Worm (Caenorhabditis elegans) whole organism, midembryonic: ENCODE data around the gene AC3.12.

ENCODE experiments used
- T22C8.4 ChIP-seq: fragments of 200-800 bp; sonication (Bioruptor generic); IDR thresholded peaks from 2 replicates; pipeline ENCODE4 v1.3.6; 2022; ENCODE audit warnings: missing genetic modification characterization, missing compliant biosample characterization
- cog-1 ChIP-seq: sonication (generic microtip); optimal IDR thresholded peaks from 2 replicates; lab custom pipeline; 2016; ENCODE audit warnings: missing genetic modification characterization, missing compliant biosample characterization
- flt-1 ChIP-seq: fragments of 200-800 bp; sonication (Bioruptor generic); IDR thresholded peaks from 2 replicates; pipeline ENCODE4 v1.3.6; 2022; ENCODE audit warnings: missing genetic modification characterization, missing compliant biosample characterization
- klf-2 ChIP-seq: fragments of 200-800 bp; sonication (Bioruptor generic); conservative IDR thresholded peaks from 2 replicates; pipeline ENCODE4 v1.3.6; 2022; ENCODE audit warnings: missing genetic modification reagents, missing genetic modification characterization, missing compliant biosample characterization
- med-1 ChIP-seq: sonication (generic microtip); optimal IDR thresholded peaks from 2 replicates; lab custom pipeline; 2017; ENCODE audit warnings: missing genetic modification characterization, mild to moderate bottlenecking, missing compliant biosample characterization, antibody characterized with exemption, missing genetic modification reagents; ENCODE audit not compliant: insufficient read depth
- ref-1 ChIP-seq: fragments of 200-800 bp; sonication (Bioruptor generic); conservative IDR thresholded peaks from 2 replicates; pipeline ENCODE4 v1.3.6; 2022; ENCODE audit warnings: missing genetic modification reagents, missing genetic modification characterization, missing compliant biosample characterization
- tab-1 ChIP-seq: fragments of 200-800 bp; sonication (Bioruptor generic); IDR thresholded peaks from 2 replicates; pipeline ENCODE4 v1.3.6; 2022; ENCODE audit warnings: missing genetic modification characterization, missing compliant biosample characterization
- ztf-23 ChIP-seq: fragments of 200-800 bp; sonication (Bioruptor generic); IDR thresholded peaks from 2 replicates; pipeline ENCODE4 v1.3.6; 2022; ENCODE audit warnings: missing genetic modification reagents, missing genetic modification characterization, missing compliant biosample characterization
- ztf-29 ChIP-seq: fragments of 200-800 bp; sonication (Bioruptor generic); IDR thresholded peaks from 2 replicates; pipeline ENCODE4 v1.3.6; 2022; ENCODE audit warnings: missing genetic modification reagents, missing genetic modification characterization, missing compliant biosample characterization

Gene AC3.12

DNA sequence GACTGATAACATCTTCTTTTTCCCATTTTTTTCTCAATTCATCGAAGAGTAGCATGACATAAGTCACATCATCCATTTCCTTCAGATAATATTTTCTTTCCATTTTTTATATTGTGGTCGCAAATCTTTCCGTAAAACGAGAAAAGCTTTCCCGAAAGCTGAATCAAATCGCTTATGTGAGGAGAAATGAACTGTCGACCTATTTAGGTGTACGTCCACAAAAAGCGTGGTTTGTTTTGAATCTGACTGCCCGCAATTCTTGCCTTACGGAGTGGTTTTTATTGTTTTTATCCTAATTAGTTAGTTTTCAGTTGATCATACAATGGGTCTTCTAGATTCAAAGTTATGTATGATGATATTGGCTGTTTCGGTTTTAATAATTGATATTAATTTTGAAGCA, 21.0 kb downstream of the AC3.12 start, which contains the start of gene ttll-15:
ttll-15 (plus strand) TSS at position 301 of the 400 bp plus-strand sequence.
- TF ChIP-seq ref-1: no peak
- TF ChIP-seq flt-1 (GFP tag; lab: Robert Waterston, UW): no peak
- TF ChIP-seq klf-2: no peak
- no peak for TF ChIP-seq cog-1 (tag; lab: Kevin White, UChicago)
- TF ChIP-seq ztf-23 (GFP tag; lab: Robert Waterston, UW): no peak
- TF ChIP-seq ztf-29: no peak
- TF ChIP-seq tab-1 (GFP tag; lab: Robert Waterston, UW): no peak
- TF ChIP-seq T22C8.4 (GFP tag; lab: Robert Waterston, UW): no peak
- TF ChIP-seq med-1: no peak

DNA sequence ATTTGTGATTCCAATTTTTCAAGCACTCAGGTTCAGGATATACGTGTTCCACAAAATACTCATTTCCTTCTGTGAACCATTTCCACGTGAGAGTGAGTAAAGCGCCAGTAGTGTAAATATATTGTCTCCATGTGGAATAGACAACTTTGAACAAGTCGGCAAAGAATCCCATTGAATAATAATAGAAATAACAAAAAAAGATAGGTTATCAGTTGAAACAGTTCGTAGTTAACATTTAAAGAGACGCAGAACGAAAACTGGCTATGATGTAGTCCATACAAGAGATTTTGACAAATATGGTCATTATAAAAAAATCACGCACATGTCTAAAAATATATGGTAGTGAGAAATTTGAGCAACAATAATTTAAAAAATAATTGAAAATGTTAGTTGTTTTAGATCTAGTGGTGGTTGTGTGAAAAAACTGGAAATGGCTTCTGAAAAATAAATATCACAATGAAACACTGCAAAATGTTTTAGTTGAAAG, 21.7 kb downstream of the AC3.12 start, which contains the start of gene ceeh-2:
ceeh-2 (minus strand) TSS at position 437 of the 487 bp plus-strand sequence.
- TF ChIP-seq ztf-29 (no peak), ztf-23 (GFP tag; lab: Robert Waterston, UW) (no peak), klf-2 (no peak), T22C8.4 (GFP tag; lab: Robert Waterston, UW) (no peak), cog-1 (tag; lab: Kevin White, UChicago) (no peak), ref-1 (no peak), flt-1 (GFP tag; lab: Robert Waterston, UW) (no peak)

DNA sequence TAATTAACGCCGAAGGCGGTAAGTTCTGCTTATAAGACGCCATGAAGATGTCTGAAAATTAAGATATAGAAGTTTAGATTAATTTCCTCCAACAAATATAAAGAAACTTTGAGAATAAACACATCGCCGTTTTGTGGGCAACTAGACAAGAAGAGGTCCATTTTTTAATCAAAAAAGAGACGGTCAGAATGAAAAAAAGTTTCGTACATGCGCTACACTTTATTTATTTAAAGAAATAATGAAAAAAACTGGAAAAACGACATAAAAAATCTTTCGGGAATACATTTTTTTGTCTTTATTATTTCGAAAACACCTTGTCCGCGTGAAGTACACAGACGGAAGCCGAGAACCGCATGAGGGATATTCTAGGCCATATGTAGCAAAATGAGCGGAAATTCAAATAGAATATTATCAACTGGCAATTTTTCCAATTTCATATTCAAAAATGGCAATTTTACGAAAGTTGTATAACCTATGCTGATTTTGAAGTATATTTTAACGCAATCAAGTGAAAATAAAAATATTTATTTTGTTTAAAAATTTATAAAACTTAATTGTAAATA, 23.3 kb downstream of the AC3.12 start, which contains the start of gene sluh-7:
sluh-7 (minus strand) TSS at position 51 of the 563 bp plus-strand sequence.
- TF ChIP-seq cog-1 (tag; lab: Kevin White, UChicago) (peak; percentile 46), med-1 (no peak), flt-1 (GFP tag; lab: Robert Waterston, UW) (peak; percentile 79), ref-1 (no peak), klf-2 (0 out of 2 replicates have a peak, but pooled peaks have one; percentile 31), ztf-23 (GFP tag; lab: Robert Waterston, UW) (peak; percentile 75), T22C8.4 (GFP tag; lab: Robert Waterston, UW) (no peak; the same call in 1 of the 2 replicates), tab-1 (GFP tag; lab: Robert Waterston, UW) (no peak), ztf-29 (peak; percentile 70; the same call in 1 of the 2 replicates)

DNA sequence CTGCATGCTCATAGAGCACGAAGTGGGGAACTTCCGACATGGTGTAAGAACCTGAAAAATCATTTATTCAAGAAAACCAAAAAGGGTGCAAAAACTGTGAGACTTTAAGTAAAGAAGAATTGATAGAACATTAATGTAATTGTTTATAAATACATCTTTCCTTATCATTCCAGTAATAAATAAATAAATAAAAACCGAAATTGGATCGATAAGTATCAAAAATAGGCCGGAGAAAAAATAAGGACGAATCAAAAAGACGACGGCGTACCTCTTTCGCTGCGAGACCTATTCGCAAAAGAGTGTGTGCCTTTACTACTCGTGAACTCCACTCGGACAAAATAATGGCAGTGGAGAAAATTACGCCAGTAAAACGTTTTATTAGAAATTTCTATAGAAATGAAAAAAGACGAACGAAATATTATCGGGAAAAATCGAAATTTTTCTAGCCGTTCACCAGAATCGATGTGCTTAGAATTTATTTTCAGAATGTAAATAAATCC, 26.2 kb downstream of the AC3.12 start, which contains the start of gene nol-56:
nol-56 (minus strand) TSS at position 51 of the 500 bp plus-strand sequence.
- TF ChIP-seq ref-1 (no peak), ztf-23 (GFP tag; lab: Robert Waterston, UW) (no peak), tab-1 (GFP tag; lab: Robert Waterston, UW) (no peak), klf-2 (no peak), flt-1 (GFP tag; lab: Robert Waterston, UW) (no peak), med-1 (no peak), cog-1 (tag; lab: Kevin White, UChicago) (no peak), T22C8.4 (GFP tag; lab: Robert Waterston, UW) (no peak), ztf-29 (no peak)

DNA sequence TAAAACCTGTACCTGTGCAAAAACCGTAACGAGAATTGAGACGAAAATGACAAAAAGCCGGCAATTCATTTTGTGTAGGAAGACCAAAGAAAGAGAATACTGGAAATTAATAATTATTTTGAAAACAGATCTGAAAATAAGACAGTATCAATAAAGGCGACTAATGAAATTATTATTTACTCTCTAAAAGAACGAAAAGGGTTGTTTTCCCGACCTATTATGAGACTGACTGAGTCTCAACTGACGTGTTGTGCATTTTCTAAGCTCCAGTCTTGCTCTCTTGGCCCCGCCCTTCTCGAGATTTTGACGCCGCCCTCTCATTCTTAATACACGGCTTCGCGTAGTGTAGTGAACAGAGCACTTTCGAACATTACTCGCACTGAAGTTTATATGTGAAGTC, 29.1 kb downstream of the AC3.12 start, which contains the start of gene K07C5.9:
K07C5.9 (minus strand) TSS at position 101 of the 400 bp plus-strand sequence.
- TF ChIP-seq T22C8.4 (GFP tag; lab: Robert Waterston, UW): no peak
- no peak for TF ChIP-seq ztf-29
- no peak for TF ChIP-seq klf-2
- TF ChIP-seq ref-1: no peak

DNA sequence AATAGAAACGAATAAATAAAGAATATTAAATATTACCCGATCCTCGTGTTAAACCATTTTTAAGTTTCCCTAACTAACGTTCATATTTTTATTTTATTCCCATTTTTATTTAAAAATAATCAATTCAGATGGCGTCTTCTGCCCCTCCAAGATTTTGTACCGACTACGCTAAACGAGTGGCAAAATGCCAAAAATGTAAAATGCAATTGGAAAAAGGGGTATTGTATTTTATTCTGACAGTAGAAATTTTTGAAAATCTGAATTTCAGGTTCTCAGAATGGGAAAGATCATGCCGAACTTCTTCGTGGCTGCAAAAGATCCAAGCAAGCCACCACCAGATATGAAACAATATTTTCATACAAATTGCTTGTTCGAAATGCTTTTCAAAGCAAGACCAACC, 36.3 kb downstream of the AC3.12 start, which contains the start of gene K07C5.3:
K07C5.3 (plus strand) TSS at position 129 of the 400 bp plus-strand sequence.
- TF ChIP-seq med-1: no peak
- no peak for TF ChIP-seq T22C8.4 (GFP tag; lab: Robert Waterston, UW)
- no peak for TF ChIP-seq ref-1
- TF ChIP-seq klf-2: no peak
- TF ChIP-seq ztf-23 (GFP tag; lab: Robert Waterston, UW): no peak
- TF ChIP-seq ztf-29: no peak
- TF ChIP-seq cog-1 (tag; lab: Kevin White, UChicago): no peak
- TF ChIP-seq tab-1 (GFP tag; lab: Robert Waterston, UW): no peak
- no peak for TF ChIP-seq flt-1 (GFP tag; lab: Robert Waterston, UW)

DNA sequence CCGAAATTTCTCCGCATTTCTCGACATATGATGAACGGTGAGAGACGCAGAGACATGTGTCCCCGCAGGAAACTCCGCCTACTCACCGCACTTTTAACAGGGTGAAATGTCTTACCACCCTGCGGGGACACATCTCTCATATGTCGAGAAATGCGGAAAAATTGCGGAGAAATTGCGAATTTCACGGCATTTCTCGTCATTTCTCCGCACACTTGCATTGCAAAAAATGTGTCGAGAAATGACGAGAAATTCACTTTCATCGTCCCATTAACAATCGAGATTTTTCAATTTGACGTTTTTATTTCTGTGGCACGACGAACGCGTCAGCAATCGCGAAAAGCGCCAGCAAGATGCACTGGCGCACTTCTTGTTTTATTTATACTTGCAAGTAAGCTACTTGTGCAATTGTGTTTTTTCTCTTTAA, 37.3 kb downstream of the AC3.12 start, which contains the start of gene K07C5.13:
K07C5.13 (plus strand) TSS at position 151 of the 424 bp plus-strand sequence.
- TF ChIP-seq ztf-29 (peak; percentile 44; the same call in 1 of the 2 replicates), ztf-23 (GFP tag; lab: Robert Waterston, UW) (peak; percentile 79; the same call in 1 of the 2 replicates), flt-1 (GFP tag; lab: Robert Waterston, UW) (peak; percentile 77)

DNA sequence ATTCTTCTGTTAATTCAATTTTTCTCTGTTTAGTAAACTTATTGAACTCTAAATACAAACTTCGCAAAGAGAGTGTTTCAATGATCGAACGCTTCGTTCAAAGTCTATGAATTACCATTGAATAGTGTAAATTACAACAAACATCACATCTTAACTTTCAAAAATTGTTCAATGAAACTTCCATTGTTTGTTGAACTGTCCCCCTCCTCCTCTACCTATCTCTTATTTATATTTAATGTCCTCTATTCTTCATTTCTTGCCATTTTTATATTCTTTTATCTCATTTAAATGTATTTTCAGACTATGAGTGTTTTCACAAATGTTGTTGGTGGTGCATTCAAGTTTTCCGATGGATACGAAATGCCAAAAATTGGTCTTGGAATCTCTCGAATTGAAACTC, 40.0 kb downstream of the AC3.12 start, which contains the start of gene K07C5.2:
K07C5.2 (plus strand) TSS at position 301 of the 400 bp plus-strand sequence.
- TF ChIP-seq tab-1 (GFP tag; lab: Robert Waterston, UW): no peak
- no peak for TF ChIP-seq klf-2
- no peak for TF ChIP-seq med-1

DNA sequence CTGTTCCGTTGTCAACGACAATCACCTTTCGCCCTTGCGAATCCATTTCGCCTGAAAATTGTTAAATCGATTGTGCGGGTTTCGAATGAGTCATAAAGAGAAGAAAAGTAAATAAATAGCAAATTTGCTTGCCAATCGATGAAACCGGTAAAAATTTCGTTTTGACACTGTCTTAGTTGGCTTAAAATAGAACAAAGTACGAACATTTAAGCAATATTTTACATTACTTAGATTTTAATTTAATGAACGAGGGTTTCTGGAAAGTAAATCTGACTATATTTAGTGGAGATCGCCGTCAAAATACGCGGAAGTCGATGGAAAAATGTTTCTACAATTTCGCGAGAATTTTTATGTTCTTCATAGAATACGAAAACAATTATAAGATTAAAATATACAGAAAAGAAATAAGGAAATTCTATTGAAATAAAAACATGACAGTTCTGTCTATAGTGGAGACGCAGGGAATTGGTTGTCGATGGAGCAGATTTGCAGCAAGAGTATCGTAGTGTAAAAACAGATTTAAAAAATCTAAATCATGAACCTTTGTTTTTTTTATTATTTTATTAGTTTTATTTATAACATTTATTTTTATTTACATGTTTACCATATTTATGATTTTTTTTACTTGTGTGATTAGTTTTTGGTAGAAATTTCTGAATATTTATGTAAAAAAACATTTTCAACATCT, 40.7 kb downstream of the AC3.12 start, which contains the start of gene arx-2:
arx-2 (minus strand) TSS at position 51 of the 688 bp plus-strand sequence.
- no peak for TF ChIP-seq tab-1 (GFP tag; lab: Robert Waterston, UW)
- TF ChIP-seq ztf-23 (GFP tag; lab: Robert Waterston, UW): no peak
- TF ChIP-seq ref-1: no peak
- TF ChIP-seq klf-2: no peak
- TF ChIP-seq med-1: no peak
- TF ChIP-seq T22C8.4 (GFP tag; lab: Robert Waterston, UW): no peak
- TF ChIP-seq flt-1 (GFP tag; lab: Robert Waterston, UW): no peak
- TF ChIP-seq cog-1 (tag; lab: Kevin White, UChicago): no peak
- no peak for TF ChIP-seq ztf-29
